Worm (Caenorhabditis elegans): Measurements from ENCODE around the gene fbxa-211.

Gene fbxa-211

ce11 chrV:18127192-18127591 is at the start of gene fbxa-211:
Gene fbxa-211, plus strand, starts transcription at chrV:18127519.
- TF ChIP-seq ztf-23 (GFP tag; IDR thresholded peaks at IDR 0.05) (no peak), cog-1 (tag; optimal IDR thresholded peaks at IDR 0.05) (no peak), klf-2 (GFP tag; conservative IDR thresholded peaks at IDR 0.05) (no peak), tab-1 (GFP tag; IDR thresholded peaks at IDR 0.05) (no peak), flt-1 (GFP tag; IDR thresholded peaks at IDR 0.05) (no peak), T22C8.4 (GFP tag; IDR thresholded peaks at IDR 0.05) (no peak), ztf-29 (GFP tag; IDR thresholded peaks at IDR 0.05) (no peak), ref-1 (GFP tag; conservative IDR thresholded peaks at IDR 0.05) (no peak), med-1 (GFP tag; optimal IDR thresholded peaks at IDR 0.05; ENCODE audit: insufficient read depth) (no peak)

- TF ChIP-seq flt-1 (GFP tag; IDR thresholded peaks at IDR 0.05), result no peak
- TF ChIP-seq ztf-23 (GFP tag; IDR thresholded peaks at IDR 0.05), result no peak
- no peak for TF ChIP-seq med-1 (GFP tag; optimal IDR thresholded peaks at IDR 0.05; ENCODE audit: insufficient read depth)
- TF ChIP-seq tab-1 (GFP tag; IDR thresholded peaks at IDR 0.05), result no peak
- peak; percentile 92 for TF ChIP-seq T22C8.4 (GFP tag; IDR thresholded peaks at IDR 0.05)
- TF ChIP-seq ref-1 (GFP tag; conservative IDR thresholded peaks at IDR 0.05), result no peak
- no peak for TF ChIP-seq ztf-29 (GFP tag; IDR thresholded peaks at IDR 0.05)
- no peak for TF ChIP-seq klf-2 (GFP tag; conservative IDR thresholded peaks at IDR 0.05)
- peak; percentile 47 for TF ChIP-seq cog-1 (tag; optimal IDR thresholded peaks at IDR 0.05)
These were observed 48.2 kb upstream of the fbxa-211 start for ce11 chrV:18079163-18079562.

- TF ChIP-seq T22C8.4 (GFP tag; IDR thresholded peaks at IDR 0.05), result no peak
- no peak for TF ChIP-seq cog-1 (tag; optimal IDR thresholded peaks at IDR 0.05)
- TF ChIP-seq ztf-23 (GFP tag; IDR thresholded peaks at IDR 0.05), result no peak
- no peak for TF ChIP-seq klf-2 (GFP tag; conservative IDR thresholded peaks at IDR 0.05)
- no peak for TF ChIP-seq med-1 (GFP tag; optimal IDR thresholded peaks at IDR 0.05; ENCODE audit: insufficient read depth)
- TF ChIP-seq flt-1 (GFP tag; IDR thresholded peaks at IDR 0.05), result no peak
- TF ChIP-seq tab-1 (GFP tag; IDR thresholded peaks at IDR 0.05), result no peak
- no peak for TF ChIP-seq ztf-29 (GFP tag; IDR thresholded peaks at IDR 0.05)
- TF ChIP-seq ref-1 (GFP tag; conservative IDR thresholded peaks at IDR 0.05), result no peak
These were observed 45.5 kb upstream of the fbxa-211 start, which contains the start of gene nova-1 for ce11 chrV:18081857-18082256. Gene nova-1, minus strand, starts transcription at chrV:18081957.

- TF ChIP-seq flt-1 (GFP tag; IDR thresholded peaks at IDR 0.05), result no peak
- TF ChIP-seq ref-1 (GFP tag; conservative IDR thresholded peaks at IDR 0.05), result no peak
- no peak for TF ChIP-seq tab-1 (GFP tag; IDR thresholded peaks at IDR 0.05)
- TF ChIP-seq ztf-23 (GFP tag; IDR thresholded peaks at IDR 0.05), result no peak
These were observed 42.0 kb upstream of the fbxa-211 start, which contains the start of gene fbxa-106 for ce11 chrV:18085150-18085833. Gene fbxa-106, minus strand, starts transcription at chrV:18085200.

ce11 chrV:18086174-18086661 is 41.1 kb upstream of the fbxa-211 start, which contains the start of gene Y59A8B.12:
Gene Y59A8B.12, minus strand, starts transcription at chrV:18086224.
- TF ChIP-seq ref-1 (GFP tag; conservative IDR thresholded peaks at IDR 0.05) (no peak), ztf-29 (GFP tag; IDR thresholded peaks at IDR 0.05) (no peak), cog-1 (tag; optimal IDR thresholded peaks at IDR 0.05) (no peak), klf-2 (GFP tag; conservative IDR thresholded peaks at IDR 0.05) (no peak), tab-1 (GFP tag; IDR thresholded peaks at IDR 0.05) (no peak)

ce11 chrV:18086783-18087182 is 40.5 kb upstream of the fbxa-211 start, which contains the start of gene slr-2:
Gene slr-2, plus strand, starts transcription at chrV:18087123.
- TF ChIP-seq tab-1 (GFP tag; IDR thresholded peaks at IDR 0.05), result no peak

- TF ChIP-seq flt-1 (GFP tag; IDR thresholded peaks at IDR 0.05) (no peak), cog-1 (tag; optimal IDR thresholded peaks at IDR 0.05) (no peak), T22C8.4 (GFP tag; IDR thresholded peaks at IDR 0.05) (no peak), ztf-29 (GFP tag; IDR thresholded peaks at IDR 0.05) (no peak)
These were observed 36.1 kb upstream of the fbxa-211 start for ce11 chrV:18091216-18091615.

ce11 chrV:18093941-18094340 is 33.4 kb upstream of the fbxa-211 start:
- TF ChIP-seq ztf-23 (GFP tag; IDR thresholded peaks at IDR 0.05), result no peak
- no peak for TF ChIP-seq ref-1 (GFP tag; conservative IDR thresholded peaks at IDR 0.05)

- TF ChIP-seq tab-1 (GFP tag; IDR thresholded peaks at IDR 0.05) (no peak), T22C8.4 (GFP tag; IDR thresholded peaks at IDR 0.05) (no peak), cog-1 (tag; optimal IDR thresholded peaks at IDR 0.05) (no peak), ref-1 (GFP tag; conservative IDR thresholded peaks at IDR 0.05) (no peak), flt-1 (GFP tag; IDR thresholded peaks at IDR 0.05) (no peak), med-1 (GFP tag; optimal IDR thresholded peaks at IDR 0.05; ENCODE audit: insufficient read depth) (no peak), ztf-29 (GFP tag; IDR thresholded peaks at IDR 0.05) (no peak), ztf-23 (GFP tag; IDR thresholded peaks at IDR 0.05) (no peak)
These were observed 28.9 kb upstream of the fbxa-211 start, which contains the start of gene par-4 for ce11 chrV:18098387-18098786. Gene par-4, plus strand, starts transcription at chrV:18098687.

- TF ChIP-seq ztf-23 (GFP tag; IDR thresholded peaks at IDR 0.05) (no peak), ztf-29 (GFP tag; IDR thresholded peaks at IDR 0.05) (no peak), med-1 (GFP tag; optimal IDR thresholded peaks at IDR 0.05; ENCODE audit: insufficient read depth) (no peak), cog-1 (tag; optimal IDR thresholded peaks at IDR 0.05) (no peak), ref-1 (GFP tag; conservative IDR thresholded peaks at IDR 0.05) (no peak), T22C8.4 (GFP tag; IDR thresholded peaks at IDR 0.05) (no peak), tab-1 (GFP tag; IDR thresholded peaks at IDR 0.05) (no peak), klf-2 (GFP tag; conservative IDR thresholded peaks at IDR 0.05) (no peak), flt-1 (GFP tag; IDR thresholded peaks at IDR 0.05) (no peak)
These were observed 21.3 kb upstream of the fbxa-211 start for ce11 chrV:18106055-18106454.
